Fruit fly (Drosophila melanogaster) whole organism, embryonic: Measurements from ENCODE around the gene mahe.

Experiments used
- Bgb ChIP-seq: fragments of 200-800 bp; sonication (Bioruptor generic); IDR thresholded peaks from 2 replicates; pipeline ENCODE4 v1.3.6; 2022; ENCODE audit warnings: missing biosample characterization, missing genetic modification characterization; ENCODE audit not compliant: partially characterized antibody
- CG12299 ChIP-seq: fragments of 200-800 bp; sonication (Bioruptor generic); optimal IDR thresholded peaks from 2 replicates; lab custom pipeline; 2018; ENCODE audit warnings: missing biosample characterization, mild to moderate bottlenecking, missing genetic modification characterization
- CG13296 ChIP-seq: fragments of 200-800 bp; sonication (Bioruptor generic); optimal IDR thresholded peaks from 3 replicates; lab custom pipeline; 2018; ENCODE audit warnings: missing biosample characterization, mild to moderate bottlenecking, missing genetic modification characterization
- CG13624 ChIP-seq: fragments of 200-800 bp; sonication (Bioruptor generic); optimal IDR thresholded peaks from 2 replicates; lab custom pipeline; 2016; ENCODE audit warnings: missing biosample characterization, missing genetic modification characterization
- CG16813 ChIP-seq: fragments of 200-800 bp; sonication (Bioruptor generic); IDR thresholded peaks from 3 replicates; pipeline ENCODE4 v1.3.6; 2022; ENCODE audit warnings: missing biosample characterization, missing genetic modification characterization; ENCODE audit not compliant: partially characterized antibody
- CG16815 ChIP-seq: fragments of 200-800 bp; sonication (Bioruptor generic); optimal IDR thresholded peaks from 3 replicates; lab custom pipeline; 2017; ENCODE audit warnings: missing biosample characterization, mild to moderate bottlenecking, missing genetic modification characterization
- CG16863 ChIP-seq: fragments of 200-800 bp; sonication (Bioruptor generic); optimal IDR thresholded peaks from 3 replicates; lab custom pipeline; 2016; ENCODE audit warnings: missing biosample characterization, missing genetic modification characterization
- CG17802 ChIP-seq: fragments of 200-800 bp; sonication (Bioruptor generic); optimal IDR thresholded peaks from 2 replicates; lab custom pipeline; 2018; ENCODE audit warnings: missing biosample characterization, mild to moderate bottlenecking, missing genetic modification characterization, moderate library complexity
- CG18262 ChIP-seq: fragments of 200-800 bp; optimal IDR thresholded peaks from 3 replicates; lab custom pipeline; 2019; ENCODE audit warnings: missing biosample characterization, mild to moderate bottlenecking, missing genetic modification characterization, moderate library complexity
- CG2129 ChIP-seq: fragments of 200-800 bp; sonication (Bioruptor generic); IDR thresholded peaks from 2 replicates; pipeline ENCODE4 v1.3.6; 2022; ENCODE audit warnings: missing biosample characterization, missing genetic modification characterization; ENCODE audit not compliant: partially characterized antibody
- CG2678 ChIP-seq: fragments of 200-800 bp; sonication (Bioruptor generic); optimal IDR thresholded peaks from 3 replicates; lab custom pipeline; 2019; ENCODE audit warnings: missing biosample characterization, mild to moderate bottlenecking, missing genetic modification characterization, moderate library complexity
- CG2889 ChIP-seq: fragments of 200-800 bp; sonication (Bioruptor generic); IDR thresholded peaks from 3 replicates; pipeline ENCODE4 v1.3.6; 2022; ENCODE audit warnings: missing biosample characterization, missing genetic modification characterization
- CG43689 ChIP-seq: fragments of 200-800 bp; sonication (Bioruptor generic); IDR thresholded peaks from 2 replicates; pipeline ENCODE4 v1.3.6; 2022; ENCODE audit warnings: missing biosample characterization, missing genetic modification characterization
- CG6654 ChIP-seq: fragments of 200-800 bp; sonication (Bioruptor generic); optimal IDR thresholded peaks from 2 replicates; lab custom pipeline; 2017; ENCODE audit warnings: missing biosample characterization, mild to moderate bottlenecking, missing genetic modification characterization
- CG7745 ChIP-seq: fragments of 200-800 bp; sonication (Bioruptor generic); optimal IDR thresholded peaks from 2 replicates; lab custom pipeline; 2018; ENCODE audit warnings: missing biosample characterization, mild to moderate bottlenecking, missing genetic modification characterization, moderate library complexity
- CG7928 ChIP-seq: fragments of 200-800 bp; sonication (Bioruptor generic); optimal IDR thresholded peaks from 2 replicates; lab custom pipeline; 2017; ENCODE audit warnings: missing biosample characterization, mild to moderate bottlenecking, missing genetic modification characterization
- CG7963 ChIP-seq: fragments of 200-800 bp; sonication (Bioruptor generic); IDR thresholded peaks from 3 replicates; pipeline ENCODE4 v1.3.6; 2022; ENCODE audit warnings: missing biosample characterization, missing genetic modification characterization; ENCODE audit not compliant: partially characterized antibody
- CG8290 ChIP-seq, 3 experiments: fragments of 200-800 bp; sonication (Bioruptor generic); optimal IDR thresholded peaks; 2 replicates each; lab custom pipeline; 2016 to 2019; ENCODE audit warnings: missing biosample characterization in 3 of 3, missing genetic modification characterization in 3 of 3, mild to moderate bottlenecking in 2 of 3, moderate library complexity in 1 of 3
- CG9817 ChIP-seq: fragments of 200-800 bp; sonication (Bioruptor generic); optimal IDR thresholded peaks from 2 replicates; lab custom pipeline; 2018; ENCODE audit warnings: missing biosample characterization, mild to moderate bottlenecking, missing genetic modification characterization, moderate library complexity
- Camta ChIP-seq: fragments of 200-800 bp; sonication (Bioruptor generic); optimal IDR thresholded peaks from 2 replicates; lab custom pipeline; 2016; ENCODE audit warnings: missing biosample characterization, missing genetic modification characterization
- D ChIP-seq, 2 experiments: fragments of 200-800 bp in 1 of 2; fragments of >200 bp in 1 of 2; sonication (Bioruptor generic) in 1 of 2; optimal IDR thresholded peaks; 2 replicates in 1 of 2; 3 replicates in 1 of 2; lab custom pipeline; 2017; ENCODE audit warnings: mild to moderate bottlenecking in 1 of 2, missing biosample characterization in 1 of 2, missing genetic modification characterization in 1 of 2, missing genetic modification reagents in 1 of 2
- Dek ChIP-seq: fragments of 200-800 bp; sonication (Bioruptor generic); optimal IDR thresholded peaks from 3 replicates; lab custom pipeline; 2019; ENCODE audit warnings: missing biosample characterization, mild to moderate bottlenecking, missing genetic modification characterization, moderate library complexity
- E2f1 ChIP-seq: fragments of 200-800 bp; sonication (Bioruptor generic); IDR thresholded peaks from 2 replicates; pipeline ENCODE4 v1.3.6; 2022; ENCODE audit warnings: missing biosample characterization, missing genetic modification characterization
- GATAe ChIP-seq: fragments of 200-800 bp; sonication (Bioruptor generic); conservative IDR thresholded peaks from 2 replicates; pipeline ENCODE4 v1.3.6; 2022; ENCODE audit warnings: missing biosample characterization, missing genetic modification characterization
- Oaz ChIP-seq: fragments of 200-800 bp; sonication (Bioruptor generic); IDR thresholded peaks from 2 replicates; pipeline ENCODE4 v1.3.6; 2022; ENCODE audit warnings: missing biosample characterization, missing genetic modification characterization
- Opbp ChIP-seq: fragments of 200-800 bp; sonication (Bioruptor generic); IDR thresholded peaks from 3 replicates; pipeline ENCODE4 v1.3.6; 2022; ENCODE audit warnings: missing biosample characterization, missing genetic modification characterization; ENCODE audit not compliant: partially characterized antibody
- Stat92E ChIP-seq, 3 experiments: fragments of >200 bp in 2 of 3; fragments of 200-800 bp in 1 of 3; sonication (Bioruptor generic) in 1 of 3; optimal IDR thresholded peaks; 2 replicates each; lab custom pipeline; 2017 to 2019; ENCODE audit warnings: missing biosample characterization in 3 of 3, missing genetic modification characterization in 3 of 3, mild to moderate bottlenecking in 1 of 3, moderate library complexity in 1 of 3
- Xrp1 ChIP-seq: fragments of 200-800 bp; sonication (Bioruptor generic); IDR thresholded peaks from 2 replicates; pipeline ENCODE4 v1.3.6; 2022; ENCODE audit warnings: missing biosample characterization, missing genetic modification characterization
- ase ChIP-seq: fragments of 200-800 bp; sonication (Bioruptor generic); IDR thresholded peaks from 3 replicates; pipeline ENCODE4 v1.3.6; 2022; ENCODE audit warnings: missing biosample characterization, missing genetic modification characterization
- bbx ChIP-seq: fragments of 200-800 bp; sonication (Bioruptor generic); IDR thresholded peaks from 2 replicates; pipeline ENCODE4 v1.3.6; 2022; ENCODE audit warnings: missing biosample characterization, missing genetic modification characterization; ENCODE audit not compliant: partially characterized antibody
- cg ChIP-seq: fragments of 200-800 bp; sonication (Bioruptor generic); optimal IDR thresholded peaks from 3 replicates; lab custom pipeline; 2019; ENCODE audit warnings: missing biosample characterization, mild to moderate bottlenecking, missing genetic modification characterization, moderate library complexity
- chm ChIP-seq: fragments of 200-800 bp; sonication (Bioruptor generic); IDR thresholded peaks from 2 replicates; pipeline ENCODE4 v1.3.6; 2022; ENCODE audit warnings: missing biosample characterization, missing genetic modification characterization
- cwo ChIP-seq: fragments of 200-800 bp; sonication (Bioruptor generic); optimal IDR thresholded peaks from 3 replicates; lab custom pipeline; 2017; ENCODE audit warnings: missing biosample characterization, missing genetic modification characterization, mild to moderate bottlenecking, moderate library complexity, missing genetic modification reagents
- dan ChIP-seq: fragments of 200-800 bp; sonication (Bioruptor generic); IDR thresholded peaks from 2 replicates; pipeline ENCODE4 v1.3.6; 2022; ENCODE audit warnings: missing biosample characterization, missing genetic modification characterization
- gcm ChIP-seq: fragments of 200-800 bp; sonication (Bioruptor generic); optimal IDR thresholded peaks from 2 replicates; lab custom pipeline; 2019; ENCODE audit warnings: missing biosample characterization, mild to moderate bottlenecking, missing genetic modification characterization, moderate library complexity
- gsb-n ChIP-seq: fragments of 200-800 bp; sonication (Bioruptor generic); optimal IDR thresholded peaks from 3 replicates; lab custom pipeline; 2018; ENCODE audit warnings: missing biosample characterization, mild to moderate bottlenecking, missing genetic modification characterization
- ham ChIP-seq: fragments of 200-800 bp; sonication (Bioruptor generic); IDR thresholded peaks from 2 replicates; pipeline ENCODE4 v1.3.6; 2022; ENCODE audit warnings: missing biosample characterization, missing genetic modification characterization
- hkb ChIP-seq, 2 experiments: fragments of 200-800 bp in 1 of 2; fragments of >200 bp in 1 of 2; sonication (Bioruptor generic) in 1 of 2; IDR thresholded peaks in 1 of 2; optimal IDR thresholded peaks in 1 of 2; 2 replicates each; pipeline versions ENCODE4 v1.3.6 to Lab custom; 2017 to 2022; ENCODE audit warnings: missing biosample characterization in 1 of 2, missing genetic modification characterization in 1 of 2
- lbe ChIP-seq: fragments of 200-800 bp; sonication (Bioruptor generic); optimal IDR thresholded peaks from 2 replicates; lab custom pipeline; 2016; ENCODE audit warnings: missing biosample characterization, mild to moderate bottlenecking, missing genetic modification characterization
- lola ChIP-seq, 3 experiments: fragments of >200 bp in 2 of 3; fragments of 200-800 bp in 1 of 3; sonication (Bioruptor generic) in 1 of 3; optimal IDR thresholded peaks; 2 replicates each; lab custom pipeline; 2017 to 2019; ENCODE audit warnings: missing biosample characterization in 3 of 3, missing genetic modification characterization in 3 of 3, mild to moderate bottlenecking in 1 of 3, moderate library complexity in 1 of 3
- nerfin-2 ChIP-seq: fragments of 200-800 bp; sonication (Bioruptor generic); IDR thresholded peaks from 2 replicates; pipeline ENCODE4 v1.3.6; 2022; ENCODE audit warnings: missing biosample characterization, missing genetic modification characterization; ENCODE audit not compliant: partially characterized antibody
- pb ChIP-seq: fragments of 200-800 bp; sonication (Bioruptor generic); optimal IDR thresholded peaks from 3 replicates; lab custom pipeline; 2016; ENCODE audit warnings: missing biosample characterization, missing genetic modification characterization
- sens ChIP-seq: fragments of 200-800 bp; sonication (Bioruptor generic); peaks from one replicate; lab custom pipeline; 2016; ENCODE audit warnings: missing biosample characterization, missing genetic modification characterization
- sim ChIP-seq: fragments of 200-800 bp; sonication (Bioruptor generic); IDR thresholded peaks from 2 replicates; pipeline ENCODE4 v1.3.6; 2022; ENCODE audit warnings: missing biosample characterization, missing genetic modification characterization
- zen ChIP-seq: fragments of 200-800 bp; sonication (Bioruptor generic); optimal IDR thresholded peaks from 3 replicates; lab custom pipeline; 2018; ENCODE audit warnings: missing biosample characterization, mild to moderate bottlenecking, missing genetic modification characterization, moderate library complexity

The mahe gene

dm6 chrX:7901153-7902038 is 29.8 kb downstream of the mahe start, which contains the start of the genes RpS6 and bys (continued):
- TF ChIP-seq CG13624 = peak; percentile 32
- TF ChIP-seq sens (GFP tag; lab: Kevin White, UChicago) = no peak
- TF ChIP-seq CG43689 (GFP tag; lab: Robert Waterston, UW) = no peak
- TF ChIP-seq CG12299 (tag; lab: Kevin White, UChicago) = no peak
- TF ChIP-seq pb = peak; percentile 19
- no peak for TF ChIP-seq GATAe (GFP tag; lab: Robert Waterston, UW)
- TF ChIP-seq lola (GFP tag; optimal IDR thresholded peaks at IDR 0.05; lab: Kevin White, UChicago) = peak in 1 of 3 experiments; percentile 61
- no peak for TF ChIP-seq hkb (optimal IDR thresholded peaks at IDR 0.05; lab: Kevin White, UChicago)
- TF ChIP-seq hkb (GFP tag; IDR thresholded peaks at IDR 0.05; lab: Robert Waterston, UW) = peak; percentile 35; the same call in 1 of the 2 replicates
- peak; percentile 60 for TF ChIP-seq cwo (GFP tag; lab: Kevin White, UChicago)
- TF ChIP-seq CG2129 = peak; percentile 74
- TF ChIP-seq CG7928 = peak; percentile 82
- no peak for TF ChIP-seq Xrp1 (GFP tag; lab: Robert Waterston, UW)
- peak; percentile 91 for TF ChIP-seq bbx
- TF ChIP-seq D (optimal IDR thresholded peaks at IDR 0.05; lab: Kevin White, UChicago) = no peak
- peak; percentile 10 for TF ChIP-seq D (GFP tag; optimal IDR thresholded peaks at IDR 0.05; lab: Kevin White, UChicago)
- peak; percentile 45 for TF ChIP-seq CG16815 (GFP tag; lab: Kevin White, UChicago)
- TF ChIP-seq Oaz (GFP tag; lab: Robert Waterston, UW) = peak; percentile 15; the same call in 1 of the 2 replicates
- TF ChIP-seq sim (GFP tag; lab: Robert Waterston, UW) = 0 out of 2 replicates have a peak, but pooled peaks have one; percentile 23
- TF ChIP-seq Opbp (GFP tag; lab: Robert Waterston, UW) = peak; percentile 92
- peak; percentile 73 for TF ChIP-seq nerfin-2 (GFP tag; lab: Robert Waterston, UW)
- TF ChIP-seq CG7963 (GFP tag; lab: Robert Waterston, UW) = peak; percentile 86
- peak; percentile 12; the same call in 1 of the 2 replicates for TF ChIP-seq E2f1 (GFP tag; lab: Robert Waterston, UW)
- TF ChIP-seq Camta (GFP tag; lab: Kevin White, UChicago) = no peak
- peak; percentile 65 for TF ChIP-seq chm (GFP tag; lab: Robert Waterston, UW)
- TF ChIP-seq Bgb = peak; percentile 84
- peak; percentile 87 for TF ChIP-seq CG16813 (GFP tag; lab: Robert Waterston, UW)
- TF ChIP-seq gcm (GFP tag; lab: Kevin White, UChicago) = no peak
- TF ChIP-seq CG9817 = peak; percentile 40
- peak; percentile 2 for TF ChIP-seq CG7745
- TF ChIP-seq zen = peak; percentile 43
- no peak for TF ChIP-seq CG6654 (GFP tag; lab: Kevin White, UChicago)
- no peak for TF ChIP-seq CG8290 (GFP tag; optimal IDR thresholded peaks at IDR 0.05; lab: Kevin White, UChicago)
- peak in 1 of 2 experiments; percentile 65 for TF ChIP-seq CG8290 (tag; optimal IDR thresholded peaks at IDR 0.05; lab: Kevin White, UChicago)
- TF ChIP-seq CG16863 (GFP tag; lab: Kevin White, UChicago) = no peak
- peak; percentile 61; the same call in 1 of the 3 replicates for TF ChIP-seq ase
- no peak for TF ChIP-seq cg (GFP tag; lab: Kevin White, UChicago)
- peak; percentile 34 for TF ChIP-seq CG17802 (tag; lab: Kevin White, UChicago)
- peak; percentile 35 for TF ChIP-seq CG2678 (tag; lab: Kevin White, UChicago)
- TF ChIP-seq lbe (GFP tag; lab: Kevin White, UChicago) = peak; percentile 56
- no peak for TF ChIP-seq dan
- no peak for TF ChIP-seq Dek (tag; lab: Kevin White, UChicago)
- TF ChIP-seq CG2889 = 0 out of 3 replicates have a peak, but pooled peaks have one; percentile 38
- peak; percentile 66 for TF ChIP-seq CG13296 (GFP tag; lab: Kevin White, UChicago)
- TF ChIP-seq CG18262 (tag; lab: Kevin White, UChicago) = peak; percentile 30
- no peak for TF ChIP-seq ham (GFP tag; lab: Robert Waterston, UW)
- peak in 1 of 3 experiments; percentile 31 for TF ChIP-seq Stat92E (GFP tag; optimal IDR thresholded peaks at IDR 0.05; lab: Kevin White, UChicago)
- no peak for TF ChIP-seq gsb-n (tag; lab: Kevin White, UChicago)
